Fruit fly (Drosophila melanogaster) whole organism, embryonic: ENCODE results near the gene CG10068.

Source experiments
- Atf-2 ChIP-seq: fragments of 200-800 bp; sonication (Bioruptor generic); optimal IDR thresholded peaks from 2 replicates; lab custom pipeline; 2016; ENCODE audit warnings: missing biosample characterization, missing genetic modification characterization
- CG10366 ChIP-seq: fragments of 200-800 bp; sonication (Bioruptor generic); IDR thresholded peaks from 2 replicates; pipeline ENCODE4 v1.3.6; 2022; ENCODE audit warnings: missing biosample characterization, missing genetic modification characterization
- CG11085 ChIP-seq: fragments of 200-800 bp; sonication (Bioruptor generic); IDR thresholded peaks from 2 replicates; pipeline ENCODE4 v1.3.6; 2022; ENCODE audit warnings: missing biosample characterization, missing genetic modification characterization
- CG11398 ChIP-seq: fragments of 200-800 bp; sonication (Bioruptor generic); optimal IDR thresholded peaks from 2 replicates; lab custom pipeline; 2016; ENCODE audit warnings: missing biosample characterization, missing genetic modification characterization
- CG11456 ChIP-seq: fragments of 200-800 bp; sonication (Bioruptor generic); IDR thresholded peaks from 3 replicates; pipeline ENCODE4 v1.3.6; 2022; ENCODE audit warnings: missing biosample characterization, missing genetic modification characterization
- CG12744 ChIP-seq: fragments of 200-800 bp; sonication (Bioruptor generic); optimal IDR thresholded peaks from 2 replicates; lab custom pipeline; 2016; ENCODE audit warnings: missing biosample characterization, missing genetic modification characterization
- CG13287 ChIP-seq: fragments of 200-800 bp; sonication (Bioruptor generic); IDR thresholded peaks from 2 replicates; pipeline ENCODE4 v1.3.6; 2022; ENCODE audit warnings: missing biosample characterization, missing genetic modification characterization; ENCODE audit not compliant: partially characterized antibody
- CG13296 ChIP-seq: fragments of 200-800 bp; sonication (Bioruptor generic); optimal IDR thresholded peaks from 3 replicates; lab custom pipeline; 2018; ENCODE audit warnings: missing biosample characterization, mild to moderate bottlenecking, missing genetic modification characterization
- CG14441 ChIP-seq: fragments of 200-800 bp; sonication (Bioruptor generic); IDR thresholded peaks from 2 replicates; pipeline ENCODE4 v1.3.6; 2022; ENCODE audit warnings: missing biosample characterization, missing genetic modification characterization
- CG17802 ChIP-seq: fragments of 200-800 bp; sonication (Bioruptor generic); optimal IDR thresholded peaks from 2 replicates; lab custom pipeline; 2018; ENCODE audit warnings: missing biosample characterization, mild to moderate bottlenecking, missing genetic modification characterization, moderate library complexity
- CG1792 ChIP-seq: fragments of 200-800 bp; sonication (Bioruptor generic); optimal IDR thresholded peaks from 2 replicates; lab custom pipeline; 2016; ENCODE audit warnings: missing biosample characterization, missing genetic modification characterization
- CG30403 ChIP-seq: fragments of 200-800 bp; sonication (Bioruptor generic); optimal IDR thresholded peaks from 3 replicates; lab custom pipeline; 2016; ENCODE audit warnings: missing biosample characterization, missing genetic modification characterization
- CG34422 ChIP-seq: fragments of 200-800 bp; sonication (Bioruptor generic); IDR thresholded peaks from 3 replicates; pipeline ENCODE4 v1.3.6; 2022; ENCODE audit warnings: missing biosample characterization, missing genetic modification characterization
- CG43689 ChIP-seq: fragments of 200-800 bp; sonication (Bioruptor generic); IDR thresholded peaks from 2 replicates; pipeline ENCODE4 v1.3.6; 2022; ENCODE audit warnings: missing biosample characterization, missing genetic modification characterization
- CG4424 ChIP-seq: fragments of 200-800 bp; sonication (Bioruptor generic); optimal IDR thresholded peaks from 3 replicates; lab custom pipeline; 2016; ENCODE audit warnings: missing biosample characterization, missing genetic modification characterization
- CG4707 ChIP-seq: fragments of 200-800 bp; sonication (Bioruptor generic); optimal IDR thresholded peaks from 2 replicates; lab custom pipeline; 2018; ENCODE audit warnings: missing biosample characterization, mild to moderate bottlenecking, missing genetic modification characterization, moderate library complexity
- CG8359 ChIP-seq: fragments of 200-800 bp; sonication (Bioruptor generic); optimal IDR thresholded peaks from 2 replicates; lab custom pipeline; 2017; ENCODE audit warnings: missing biosample characterization, mild to moderate bottlenecking, missing genetic modification characterization, borderline replicate concordance
- CG8478 ChIP-seq: fragments of >200 bp; optimal IDR thresholded peaks from 2 replicates; lab custom pipeline; 2018
- CG8765 ChIP-seq: fragments of 200-800 bp; sonication (Bioruptor generic); IDR thresholded peaks from 2 replicates; pipeline ENCODE4 v1.3.6; 2022; ENCODE audit warnings: missing biosample characterization, missing genetic modification characterization
- CG9932 ChIP-seq: fragments of 200-800 bp; sonication (Bioruptor generic); IDR thresholded peaks from 2 replicates; pipeline ENCODE4 v1.3.6; 2022; ENCODE audit warnings: missing biosample characterization, missing genetic modification characterization
- CHES-1-like ChIP-seq: fragments of 200-800 bp; sonication (Bioruptor generic); optimal IDR thresholded peaks from 2 replicates; lab custom pipeline; 2016; ENCODE audit warnings: missing biosample characterization, missing genetic modification characterization
- CTCF ChIP-seq: fragments of 200-800 bp; sonication (Bioruptor generic); optimal IDR thresholded peaks from 2 replicates; lab custom pipeline; 2017; ENCODE audit warnings: missing biosample characterization, mild to moderate bottlenecking, missing genetic modification characterization, moderate library complexity
- Doc3 ChIP-seq: fragments of 200-800 bp; sonication (Bioruptor generic); IDR thresholded peaks from 3 replicates; pipeline ENCODE4 v1.3.6; 2022; ENCODE audit warnings: missing biosample characterization, missing genetic modification characterization; ENCODE audit not compliant: partially characterized antibody
- Eip74EF ChIP-seq, 2 experiments: fragments of 200-800 bp in 1 of 2; fragments of >200 bp in 1 of 2; sonication (Bioruptor generic) in 1 of 2; optimal IDR thresholded peaks; 2 replicates each; lab custom pipeline; 2017 to 2019; ENCODE audit warnings: missing biosample characterization in 2 of 2, missing genetic modification characterization in 2 of 2, mild to moderate bottlenecking in 1 of 2, moderate library complexity in 1 of 2
- Elba2 ChIP-seq: fragments of 200-800 bp; sonication (Bioruptor generic); optimal IDR thresholded peaks from 3 replicates; lab custom pipeline; 2016; ENCODE audit warnings: missing biosample characterization, missing genetic modification characterization
- Ets65A ChIP-seq: fragments of 200-800 bp; sonication (Bioruptor generic); peaks from one replicate; lab custom pipeline; 2016; ENCODE audit warnings: missing biosample characterization, missing genetic modification characterization
- Fer2 ChIP-seq: fragments of 200-800 bp; sonication (Bioruptor generic); optimal IDR thresholded peaks from 2 replicates; lab custom pipeline; 2018; ENCODE audit warnings: missing biosample characterization, mild to moderate bottlenecking, missing genetic modification characterization, moderate library complexity
- MTF-1 ChIP-seq: fragments of 200-800 bp; sonication (Bioruptor generic); optimal IDR thresholded peaks from 2 replicates; lab custom pipeline; 2018; ENCODE audit warnings: missing biosample characterization, mild to moderate bottlenecking, missing genetic modification characterization, borderline replicate concordance
- Nf-YB ChIP-seq: fragments of 200-800 bp; sonication (Bioruptor generic); optimal IDR thresholded peaks from 3 replicates; lab custom pipeline; 2019; ENCODE audit warnings: missing biosample characterization, mild to moderate bottlenecking, missing genetic modification characterization, moderate library complexity
- Oli ChIP-seq: fragments of 200-800 bp; sonication (Bioruptor generic); optimal IDR thresholded peaks from 2 replicates; lab custom pipeline; 2018; ENCODE audit warnings: missing biosample characterization, mild to moderate bottlenecking, missing genetic modification characterization, moderate library complexity
- Opbp ChIP-seq: fragments of 200-800 bp; sonication (Bioruptor generic); IDR thresholded peaks from 3 replicates; pipeline ENCODE4 v1.3.6; 2022; ENCODE audit warnings: missing biosample characterization, missing genetic modification characterization; ENCODE audit not compliant: partially characterized antibody
- Sox102F ChIP-seq: fragments of 200-800 bp; sonication (Bioruptor generic); optimal IDR thresholded peaks from 2 replicates; lab custom pipeline; 2018; ENCODE audit warnings: missing biosample characterization, mild to moderate bottlenecking, missing genetic modification characterization, moderate library complexity
- Spps ChIP-seq: fragments of 200-800 bp; sonication (Bioruptor generic); optimal IDR thresholded peaks from 2 replicates; lab custom pipeline; 2018; ENCODE audit warnings: missing biosample characterization, mild to moderate bottlenecking, missing genetic modification characterization
- br ChIP-seq: fragments of >200 bp; optimal IDR thresholded peaks from 2 replicates; lab custom pipeline; 2017
- btn ChIP-seq: fragments of 200-800 bp; sonication (Bioruptor generic); optimal IDR thresholded peaks from 2 replicates; lab custom pipeline; 2016; ENCODE audit warnings: missing biosample characterization, missing genetic modification characterization
- chinmo ChIP-seq: fragments of 200-800 bp; sonication (Bioruptor generic); IDR thresholded peaks from 4 replicates; pipeline ENCODE4 v1.3.6; 2022; ENCODE audit warnings: missing biosample characterization, missing genetic modification characterization; ENCODE audit not compliant: partially characterized antibody
- crc ChIP-seq: fragments of 200-800 bp; sonication (Bioruptor generic); optimal IDR thresholded peaks from 2 replicates; lab custom pipeline; 2016; ENCODE audit warnings: missing biosample characterization, missing genetic modification characterization
- esg ChIP-seq: fragments of 200-800 bp; sonication (Bioruptor generic); conservative IDR thresholded peaks from 2 replicates; pipeline ENCODE4 v1.3.6; 2022; ENCODE audit warnings: missing biosample characterization, missing genetic modification characterization
- ewg ChIP-seq: fragments of 200-800 bp; sonication (Bioruptor generic); optimal IDR thresholded peaks from 3 replicates; lab custom pipeline; 2017; ENCODE audit warnings: mild to moderate bottlenecking, missing biosample characterization, missing genetic modification reagents, missing genetic modification characterization
- gfzf ChIP-seq: fragments of 200-800 bp; sonication (Bioruptor generic); optimal IDR thresholded peaks from 2 replicates; lab custom pipeline; 2016; ENCODE audit warnings: missing biosample characterization, mild to moderate bottlenecking, missing genetic modification characterization, moderate library complexity
- insv ChIP-seq, 2 experiments: fragments of 200-800 bp; sonication (Bioruptor generic); optimal IDR thresholded peaks; 3 replicates each; lab custom pipeline; 2016 to 2018; ENCODE audit warnings: missing biosample characterization in 2 of 2, missing genetic modification characterization in 2 of 2
- nerfin-1 ChIP-seq: fragments of 200-800 bp; sonication (Bioruptor generic); optimal IDR thresholded peaks from 3 replicates; lab custom pipeline; 2019; ENCODE audit warnings: missing biosample characterization, mild to moderate bottlenecking, missing genetic modification characterization, moderate library complexity
- oc ChIP-seq: fragments of 200-800 bp; sonication (Bioruptor generic); optimal IDR thresholded peaks from 2 replicates; lab custom pipeline; 2018; ENCODE audit warnings: missing biosample characterization, mild to moderate bottlenecking, missing genetic modification characterization, moderate library complexity
- onecut ChIP-seq: fragments of 200-800 bp; sonication (Bioruptor generic); IDR thresholded peaks from 2 replicates; pipeline ENCODE4 v1.3.6; 2022; ENCODE audit warnings: missing biosample characterization, missing genetic modification characterization
- phol ChIP-seq: fragments of 200-800 bp; sonication (Bioruptor generic); optimal IDR thresholded peaks from 3 replicates; lab custom pipeline; 2018; ENCODE audit warnings: missing biosample characterization, mild to moderate bottlenecking, missing genetic modification characterization, moderate library complexity
- seq ChIP-seq: fragments of 200-800 bp; sonication (Bioruptor generic); IDR thresholded peaks from 2 replicates; pipeline ENCODE4 v1.3.6; 2022; ENCODE audit warnings: missing biosample characterization, missing genetic modification characterization
- tgo ChIP-seq: fragments of 200-800 bp; sonication (Bioruptor generic); IDR thresholded peaks from 3 replicates; pipeline ENCODE4 v1.3.6; 2022; ENCODE audit warnings: missing biosample characterization, missing genetic modification characterization
- usp ChIP-seq: fragments of >200 bp; optimal IDR thresholded peaks from 2 replicates; lab custom pipeline; 2017; ENCODE audit warnings: missing biosample characterization, missing genetic modification characterization
- wdn ChIP-seq: fragments of 200-800 bp; sonication (Bioruptor generic); IDR thresholded peaks from 2 replicates; pipeline ENCODE4 v1.3.6; 2022; ENCODE audit warnings: missing biosample characterization, missing genetic modification characterization
- wek ChIP-seq: fragments of 200-800 bp; sonication (Bioruptor generic); optimal IDR thresholded peaks from 3 replicates; lab custom pipeline; 2018; ENCODE audit warnings: missing biosample characterization, mild to moderate bottlenecking, missing genetic modification characterization, moderate library complexity

CG10068 gene

dm6 chr3R:7137207-7137606 lies 9.4 kb upstream of the CG10068 start:
- no peak for TF ChIP-seq CG8478 (lab: Kevin White, UChicago)
- peak; percentile 92 for TF ChIP-seq Ets65A (GFP tag; lab: Kevin White, UChicago)
- TF ChIP-seq, all 482 proteins: peak for 1

dm6 chr3R:7135881-7136280 lies 8.1 kb upstream of the CG10068 start, which contains the start of gene Fer1:
Gene Fer1 (plus strand): TSS chr3R:7136206.
- TF ChIP-seq CG4707 (GFP tag; lab: Kevin White, UChicago) (no peak), CG8765 (GFP tag; lab: Robert Waterston, UW) (no peak), Spps (tag; lab: Kevin White, UChicago) (no peak), CTCF (no peak), CG17802 (tag; lab: Kevin White, UChicago) (no peak), CG13287 (GFP tag; lab: Robert Waterston, UW) (no peak), CG34422 (GFP tag; lab: Robert Waterston, UW) (0 out of 3 replicates have a peak, but pooled peaks have one; percentile 11), CG13296 (GFP tag; lab: Kevin White, UChicago) (no peak), onecut (GFP tag; lab: Robert Waterston, UW) (no peak), CG11398 (GFP tag; lab: Kevin White, UChicago) (no peak), CG1792 (GFP tag; lab: Kevin White, UChicago) (no peak), oc (tag; lab: Kevin White, UChicago) (peak; percentile 34), CG8359 (no peak), seq (GFP tag; lab: Robert Waterston, UW) (peak; percentile 59; the same call in 1 of the 2 replicates), CG14441 (GFP tag; lab: Robert Waterston, UW) (no peak), CG12744 (GFP tag; lab: Kevin White, UChicago) (no peak), CG9932 (GFP tag; lab: Robert Waterston, UW) (no peak), Opbp (GFP tag; lab: Robert Waterston, UW) (no peak), esg (GFP tag; lab: Robert Waterston, UW) (no peak), insv (GFP tag; optimal IDR thresholded peaks at IDR 0.05; lab: Kevin White, UChicago) (peak in 1 of 2 experiments; percentile 70), CG11456 (no peak), tgo (GFP tag; lab: Robert Waterston, UW) (no peak), CG30403 (no peak), Atf-2 (no peak), btn (GFP tag; lab: Kevin White, UChicago) (no peak), phol (tag; lab: Kevin White, UChicago) (no peak), Nf-YB (GFP tag; lab: Kevin White, UChicago) (peak; percentile 95), nerfin-1 (tag; lab: Kevin White, UChicago) (peak; percentile 22), CG10366 (GFP tag; lab: Robert Waterston, UW) (no peak), CG11085 (GFP tag; lab: Robert Waterston, UW) (no peak), crc (no peak), MTF-1 (GFP tag; lab: Kevin White, UChicago) (no peak), gfzf (GFP tag; lab: Kevin White, UChicago) (no peak), CHES-1-like (GFP tag; lab: Kevin White, UChicago) (no peak), wdn (GFP tag; lab: Robert Waterston, UW) (no peak), CG4424 (GFP tag; lab: Kevin White, UChicago) (no peak), ewg (GFP tag; lab: Kevin White, UChicago) (peak; percentile 24), usp (GFP tag; lab: Kevin White, UChicago) (no peak), wek (no peak), br (lab: Kevin White, UChicago) (no peak), Doc3 (GFP tag; lab: Robert Waterston, UW) (no peak), CG43689 (GFP tag; lab: Robert Waterston, UW) (no peak), Fer2 (tag; lab: Kevin White, UChicago) (no peak), Eip74EF (GFP tag; optimal IDR thresholded peaks at IDR 0.05; lab: Kevin White, UChicago) (no peak), chinmo (GFP tag; lab: Robert Waterston, UW) (0 out of 4 replicates have a peak, but pooled peaks have one; percentile 27), Sox102F (GFP tag; lab: Kevin White, UChicago) (no peak), Elba2 (GFP tag; lab: Kevin White, UChicago) (no peak), Oli (no peak)
